Fruit fly (Drosophila melanogaster) whole organism, pupa: Measurements from ENCODE around the gene beta4GalNAcTB.

Experiments
- CG10348 ChIP-seq: fragments of 200-800 bp; sonication (Bioruptor generic); IDR thresholded peaks from 2 replicates; pipeline ENCODE4 v1.3.6; 2022; ENCODE audit warnings: missing biosample characterization, missing genetic modification characterization
- CG12605 ChIP-seq: fragments of 200-800 bp; sonication (Bioruptor generic); IDR thresholded peaks from 2 replicates; pipeline ENCODE4 v1.3.6; 2022; ENCODE audit warnings: missing biosample characterization, missing genetic modification characterization
- CG13204 ChIP-seq: fragments of 200-800 bp; sonication (Bioruptor generic); optimal IDR thresholded peaks from 2 replicates; lab custom pipeline; 2018; ENCODE audit warnings: missing biosample characterization, mild to moderate bottlenecking, missing genetic modification characterization, moderate library complexity
- CG14655 ChIP-seq: fragments of 200-800 bp; sonication (Bioruptor generic); optimal IDR thresholded peaks from 3 replicates; lab custom pipeline; 2017; ENCODE audit warnings: mild to moderate bottlenecking, missing biosample characterization, missing genetic modification reagents, missing genetic modification characterization
- CG15710 ChIP-seq: fragments of 200-800 bp; sonication (Bioruptor generic); optimal IDR thresholded peaks from 2 replicates; lab custom pipeline; 2018; ENCODE audit warnings: missing biosample characterization, mild to moderate bottlenecking, missing genetic modification characterization, moderate library complexity
- CG17806 ChIP-seq: fragments of 200-800 bp; sonication (Bioruptor generic); optimal IDR thresholded peaks from 2 replicates; lab custom pipeline; 2018; ENCODE audit warnings: missing biosample characterization, mild to moderate bottlenecking, missing genetic modification characterization, moderate library complexity
- CG32121 ChIP-seq: fragments of 200-800 bp; sonication (Bioruptor generic); IDR thresholded peaks from 2 replicates; pipeline ENCODE4 v1.3.6; 2022; ENCODE audit warnings: missing biosample characterization, missing genetic modification characterization
- CG34367 ChIP-seq: fragments of 200-800 bp; sonication (Bioruptor generic); optimal IDR thresholded peaks from 2 replicates; lab custom pipeline; 2018; ENCODE audit warnings: missing biosample characterization, mild to moderate bottlenecking, missing genetic modification characterization
- CG4496 ChIP-seq: fragments of 200-800 bp; sonication (Bioruptor generic); IDR thresholded peaks from 3 replicates; pipeline ENCODE4 v1.3.6; 2022; ENCODE audit warnings: missing biosample characterization, missing genetic modification characterization
- CG8159 ChIP-seq: fragments of 200-800 bp; sonication (Bioruptor generic); optimal IDR thresholded peaks from 3 replicates; lab custom pipeline; 2018; ENCODE audit warnings: missing biosample characterization, mild to moderate bottlenecking, missing genetic modification characterization, moderate library complexity
- CG8301 ChIP-seq: fragments of 200-800 bp; sonication (Bioruptor generic); optimal IDR thresholded peaks from 2 replicates; lab custom pipeline; 2018; ENCODE audit warnings: missing biosample characterization, mild to moderate bottlenecking, missing genetic modification characterization
- CG9948 ChIP-seq: fragments of 200-800 bp; sonication (Bioruptor generic); optimal IDR thresholded peaks from 2 replicates; lab custom pipeline; 2018; ENCODE audit warnings: missing biosample characterization, mild to moderate bottlenecking, missing genetic modification characterization, moderate library complexity
- D1 ChIP-seq: fragments of 200-800 bp; sonication (Bioruptor generic); optimal IDR thresholded peaks from 2 replicates; lab custom pipeline; 2018; ENCODE audit warnings: missing biosample characterization, mild to moderate bottlenecking, missing genetic modification characterization, moderate library complexity
- EcR ChIP-seq: fragments of 200-800 bp; sonication (Bioruptor generic); optimal IDR thresholded peaks from 3 replicates; lab custom pipeline; 2019; ENCODE audit warnings: missing biosample characterization, missing genetic modification characterization, mild to moderate bottlenecking, moderate library complexity, missing genetic modification reagents
- Ets98B ChIP-seq: fragments of 200-800 bp; sonication (Bioruptor generic); IDR thresholded peaks from 2 replicates; pipeline ENCODE4 v1.3.6; 2022; ENCODE audit warnings: missing biosample characterization, missing genetic modification characterization
- Pif1A ChIP-seq: fragments of 200-800 bp; sonication (Bioruptor generic); optimal IDR thresholded peaks from 3 replicates; lab custom pipeline; 2016; ENCODE audit warnings: missing biosample characterization, missing genetic modification characterization
- Pif1B ChIP-seq: fragments of 200-800 bp; sonication (Bioruptor generic); optimal IDR thresholded peaks from 3 replicates; lab custom pipeline; 2016; ENCODE audit warnings: missing biosample characterization, missing genetic modification characterization
- Snoo ChIP-seq: fragments of 200-800 bp; sonication (Bioruptor generic); optimal IDR thresholded peaks from 3 replicates; lab custom pipeline; 2017; ENCODE audit warnings: missing biosample characterization, mild to moderate bottlenecking, missing genetic modification characterization, inconsistent platforms
- fd96Ca ChIP-seq: fragments of 200-800 bp; sonication (Bioruptor generic); IDR thresholded peaks from 3 replicates; pipeline ENCODE4 v1.3.6; 2022; ENCODE audit warnings: missing biosample characterization, missing genetic modification characterization
- gl ChIP-seq: fragments of 200-800 bp; sonication (Bioruptor generic); optimal IDR thresholded peaks from 2 replicates; lab custom pipeline; 2018; ENCODE audit warnings: missing biosample characterization, mild to moderate bottlenecking, missing genetic modification characterization
- rn ChIP-seq: fragments of 200-800 bp; sonication (Bioruptor generic); IDR thresholded peaks from 2 replicates; pipeline ENCODE4 v1.3.6; 2022; ENCODE audit warnings: missing biosample characterization, missing genetic modification characterization

The beta4GalNAcTB gene

dm6 chr3R:29075631-29076398, 42.0 kb upstream of the beta4GalNAcTB start:
- TF ChIP-seq CG14655 (GFP tag; lab: Kevin White, UChicago) (peak; percentile 52), D1 (no peak), CG9948 (tag; lab: Kevin White, UChicago) (peak; percentile 45), CG32121 (GFP tag; lab: Robert Waterston, UW) (no peak), rn (GFP tag; lab: Robert Waterston, UW) (no peak), CG4496 (GFP tag; lab: Robert Waterston, UW) (0 out of 3 replicates have a peak, but pooled peaks have one; percentile 43), EcR (GFP tag; lab: Kevin White, UChicago) (no peak), gl (tag; lab: Kevin White, UChicago) (no peak), CG15710 (tag; lab: Kevin White, UChicago) (peak; percentile 43), CG17806 (tag; lab: Kevin White, UChicago) (peak; percentile 40), CG34367 (peak; percentile 46), Snoo (peak; percentile 24), Pif1B (GFP tag; lab: Kevin White, UChicago) (peak; percentile 28), CG12605 (GFP tag; lab: Robert Waterston, UW) (no peak), CG8301 (tag; lab: Kevin White, UChicago) (peak; percentile 44), Pif1A (peak; percentile 37), Ets98B (GFP tag; lab: Robert Waterston, UW) (no peak), fd96Ca (GFP tag; lab: Robert Waterston, UW) (no peak), CG13204 (GFP tag; lab: Kevin White, UChicago) (peak; percentile 18), CG8159 (tag; lab: Kevin White, UChicago) (peak; percentile 55)

dm6 chr3R:29074001-29074609, 40.3 kb upstream of the beta4GalNAcTB start:
- TF ChIP-seq D1 = no peak
- peak; percentile 48 for TF ChIP-seq gl (tag; lab: Kevin White, UChicago)
- TF ChIP-seq CG34367 = peak; percentile 5
- peak; percentile 46 for TF ChIP-seq CG13204 (GFP tag; lab: Kevin White, UChicago)
- TF ChIP-seq CG8301 (tag; lab: Kevin White, UChicago) = peak; percentile 6
- peak; percentile 48; the same call in 1 of the 2 replicates for TF ChIP-seq Ets98B (GFP tag; lab: Robert Waterston, UW)
- TF ChIP-seq Pif1B (GFP tag; lab: Kevin White, UChicago) = peak; percentile 43
- peak; percentile 41 for TF ChIP-seq Snoo
- peak; percentile 90 for TF ChIP-seq EcR (GFP tag; lab: Kevin White, UChicago)
- peak; percentile 7 for TF ChIP-seq CG8159 (tag; lab: Kevin White, UChicago)
- peak; percentile 45; the same call in 1 of the 2 replicates for TF ChIP-seq CG32121 (GFP tag; lab: Robert Waterston, UW)
- no peak for TF ChIP-seq CG12605 (GFP tag; lab: Robert Waterston, UW)
- peak; percentile 19 for TF ChIP-seq CG14655 (GFP tag; lab: Kevin White, UChicago)
- no peak for TF ChIP-seq fd96Ca (GFP tag; lab: Robert Waterston, UW)
- peak; percentile 22 for TF ChIP-seq CG15710 (tag; lab: Kevin White, UChicago)

dm6 chr3R:29072834-29073233, 39.0 kb upstream of the beta4GalNAcTB start:
- TF ChIP-seq CG8159 (tag; lab: Kevin White, UChicago) = peak; percentile 44
- no peak for TF ChIP-seq CG13204 (GFP tag; lab: Kevin White, UChicago)
- 0 out of 3 replicates have a peak, but pooled peaks have one; percentile 30 for TF ChIP-seq fd96Ca (GFP tag; lab: Robert Waterston, UW)
- peak; percentile 13 for TF ChIP-seq gl (tag; lab: Kevin White, UChicago)
- peak; percentile 12; the same call in 1 of the 3 replicates for TF ChIP-seq CG4496 (GFP tag; lab: Robert Waterston, UW)
- peak; percentile 55 for TF ChIP-seq CG17806 (tag; lab: Kevin White, UChicago)
- no peak for TF ChIP-seq Snoo
- peak; percentile 10 for TF ChIP-seq CG15710 (tag; lab: Kevin White, UChicago)
- peak; percentile 72 for TF ChIP-seq CG14655 (GFP tag; lab: Kevin White, UChicago)
- peak; percentile 51 for TF ChIP-seq CG34367
- no peak for TF ChIP-seq rn (GFP tag; lab: Robert Waterston, UW)
- TF ChIP-seq CG8301 (tag; lab: Kevin White, UChicago) = peak; percentile 70
- peak; percentile 25; the same call in 1 of the 2 replicates for TF ChIP-seq Ets98B (GFP tag; lab: Robert Waterston, UW)
- TF ChIP-seq CG32121 (GFP tag; lab: Robert Waterston, UW) = no peak
- no peak for TF ChIP-seq CG10348
- TF ChIP-seq CG9948 (tag; lab: Kevin White, UChicago) = peak; percentile 70

- TF ChIP-seq D1 = no peak
- no peak for TF ChIP-seq CG13204 (GFP tag; lab: Kevin White, UChicago)
- TF ChIP-seq Snoo = no peak
- no peak for TF ChIP-seq rn (GFP tag; lab: Robert Waterston, UW)
- TF ChIP-seq Pif1A = no peak
- no peak for TF ChIP-seq gl (tag; lab: Kevin White, UChicago)
- no peak for TF ChIP-seq CG12605 (GFP tag; lab: Robert Waterston, UW)
- TF ChIP-seq CG14655 (GFP tag; lab: Kevin White, UChicago) = no peak
- TF ChIP-seq Pif1B (GFP tag; lab: Kevin White, UChicago) = no peak
- no peak for TF ChIP-seq CG34367
- TF ChIP-seq Ets98B (GFP tag; lab: Robert Waterston, UW) = no peak
- TF ChIP-seq CG32121 (GFP tag; lab: Robert Waterston, UW) = no peak
- no peak for TF ChIP-seq CG10348
- TF ChIP-seq EcR (GFP tag; lab: Kevin White, UChicago) = no peak
- no peak for TF ChIP-seq CG9948 (tag; lab: Kevin White, UChicago)
Measured at dm6 chr3R:29071141-29071540, 37.3 kb upstream of the beta4GalNAcTB start.
